Fruit fly (Drosophila melanogaster): ENCODE data around the gene wnd.

DNA sequence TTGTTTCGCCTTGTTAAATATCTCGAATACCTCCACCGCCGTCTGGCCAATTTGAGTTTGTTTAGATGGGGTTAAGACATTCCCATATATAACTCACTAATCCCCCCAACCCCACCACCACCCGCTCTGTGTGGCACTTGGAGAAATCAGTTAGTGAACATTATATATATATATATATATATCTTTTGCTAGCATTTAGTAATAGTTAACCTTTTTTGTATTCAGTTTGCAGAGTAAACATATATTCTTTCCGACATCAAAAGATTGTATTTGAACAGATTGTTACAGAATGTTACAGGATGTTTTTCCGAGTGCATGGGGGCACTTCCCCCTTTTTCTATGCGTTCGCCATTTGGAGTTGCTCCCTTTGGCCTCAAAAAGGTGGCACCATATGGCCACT is 34.9 kb upstream of the wnd start:
- TF ChIP-seq CG14711 (tag; optimal IDR thresholded peaks at IDR 0.05): no peak
- no peak for TF ChIP-seq toe (GFP tag; optimal IDR thresholded peaks at IDR 0.05)
- no peak for TF ChIP-seq CG11617 (GFP tag; optimal IDR thresholded peaks at IDR 0.05)
- TF ChIP-seq CG7045 (GFP tag; optimal IDR thresholded peaks at IDR 0.05): no peak
- no peak for TF ChIP-seq Clk (GFP tag; optimal IDR thresholded peaks at IDR 0.05)
- TF ChIP-seq CG1620 (GFP tag; optimal IDR thresholded peaks at IDR 0.05): no peak
- TF ChIP-seq Crg-1 (GFP tag; optimal IDR thresholded peaks at IDR 0.05): no peak
- no peak for TF ChIP-seq cnc (optimal IDR thresholded peaks at IDR 0.05)
- no peak for TF ChIP-seq cic (GFP tag; optimal IDR thresholded peaks at IDR 0.05)
- no peak for TF ChIP-seq Mnt (GFP tag; optimal IDR thresholded peaks at IDR 0.05)
- no peak for TF ChIP-seq CG5204 (GFP tag; optimal IDR thresholded peaks at IDR 0.05)
- TF ChIP-seq kay (GFP tag; ENCODE audit: borderline replicate concordance): no peak
- TF ChIP-seq CG12768 (GFP tag; optimal IDR thresholded peaks at IDR 0.05): no peak
